Worm (Caenorhabditis elegans): ENCODE data around the gene R10E4.1.

ce11 chrIII:4289952-4290351 is 20.4 kb downstream of the R10E4.1 start:
- no peak for TF ChIP-seq ztf-23 (GFP tag; IDR thresholded peaks at IDR 0.05)
- TF ChIP-seq ztf-29 (GFP tag; IDR thresholded peaks at IDR 0.05) = no peak

All from whole organism, midembryonic.